Fruit fly (Drosophila melanogaster): Measurements from ENCODE around the gene CG2854.

CG2854 gene

DNA sequence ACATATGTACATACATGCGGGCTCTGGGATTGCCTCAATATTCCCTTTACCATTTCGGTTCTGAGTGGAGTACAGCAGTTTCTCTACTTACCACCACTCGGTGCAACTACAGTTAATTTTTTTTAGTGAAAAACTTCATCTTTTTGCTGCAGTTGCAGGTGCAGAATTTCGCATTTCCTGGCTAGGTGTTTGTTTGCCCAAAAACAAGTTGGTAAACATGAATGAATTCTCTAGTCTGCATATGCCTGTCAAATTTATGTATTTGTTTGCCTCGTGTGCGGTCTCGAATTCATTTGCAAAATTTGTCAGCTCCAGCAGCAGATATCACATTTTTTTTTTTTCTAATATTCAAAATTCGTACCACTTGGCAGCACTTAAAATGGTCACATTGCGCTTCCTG lies at the start of gene CG2854:
TSS of gene CG2854 (plus strand) at position 301 of the 400 bp plus-strand sequence.
- TF ChIP-seq CG34406 (GFP tag; optimal IDR thresholded peaks at IDR 0.05) (no peak), fkh (GFP tag; optimal IDR thresholded peaks at IDR 0.05) (no peak), Eip78C (GFP tag) (no peak), CG6854 (GFP tag; optimal IDR thresholded peaks at IDR 0.05) (no peak), CG10669 (GFP tag; optimal IDR thresholded peaks at IDR 0.05) (no peak), esn (GFP tag; optimal IDR thresholded peaks at IDR 0.05) (no peak), topi (GFP tag; optimal IDR thresholded peaks at IDR 0.05) (no peak), CG8119 (GFP tag; IDR thresholded peaks at IDR 0.05) (no peak), Hr38 (GFP tag; optimal IDR thresholded peaks at IDR 0.05) (no peak), cyc (GFP tag; optimal IDR thresholded peaks at IDR 0.05) (no peak)

DNA sequence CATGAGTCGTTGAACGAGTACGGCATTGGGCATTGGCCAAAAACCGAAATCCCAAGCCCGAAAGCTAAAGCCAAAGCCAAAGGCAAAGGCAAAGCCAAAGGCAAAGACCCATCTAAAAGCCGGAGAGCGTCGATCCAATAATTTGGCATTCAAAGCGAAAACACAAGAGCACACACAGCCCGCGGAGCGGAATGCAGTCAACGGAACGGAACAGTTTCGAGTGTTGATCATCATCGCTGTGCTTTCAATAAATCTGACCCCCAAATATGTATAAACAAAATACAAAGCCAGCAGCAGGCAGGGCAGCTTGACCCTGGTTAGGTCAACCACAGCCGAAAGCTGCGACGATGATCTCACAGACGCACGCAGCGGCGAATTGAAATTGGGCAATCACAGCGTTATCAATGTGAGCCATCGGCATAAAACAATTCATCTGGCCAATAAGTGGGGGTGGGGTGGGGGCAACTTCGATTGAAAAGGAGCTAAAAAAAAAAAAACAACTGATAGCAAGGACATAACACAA lies 48.1 kb upstream of the CG2854 start:
- no peak for TF ChIP-seq CG10631 (GFP tag; optimal IDR thresholded peaks at IDR 0.05)
- no peak for TF ChIP-seq Ets21C (GFP tag; optimal IDR thresholded peaks at IDR 0.05)
- no peak for TF ChIP-seq Lpt (GFP tag; optimal IDR thresholded peaks at IDR 0.05)
- TF ChIP-seq svp (GFP tag), result peak; percentile 80

- peak; percentile 10 for TF ChIP-seq Eip78C (GFP tag)
- TF ChIP-seq ss (GFP tag; optimal IDR thresholded peaks at IDR 0.05), result peak; percentile 17 to 32
- TF ChIP-seq CG6854 (GFP tag; optimal IDR thresholded peaks at IDR 0.05), result peak; percentile 15
- TF ChIP-seq Lpt (GFP tag; optimal IDR thresholded peaks at IDR 0.05), result peak; percentile 29
- no peak for TF ChIP-seq fd85E (GFP tag; optimal IDR thresholded peaks at IDR 0.05)
- TF ChIP-seq CG34406 (GFP tag; optimal IDR thresholded peaks at IDR 0.05), result peak; percentile 15
- peak; percentile 14 for TF ChIP-seq achi (GFP tag; optimal IDR thresholded peaks at IDR 0.05)
- peak; percentile 95 for TF ChIP-seq Blimp-1 (GFP tag; optimal IDR thresholded peaks at IDR 0.05)
- peak; percentile 54; the same call in 1 of the 3 replicates for TF ChIP-seq CG8119 (GFP tag; IDR thresholded peaks at IDR 0.05)
- TF ChIP-seq CG6792 (GFP tag; optimal IDR thresholded peaks at IDR 0.05), result peak; percentile 17
- peak; percentile 0 for TF ChIP-seq CG6276 (GFP tag; optimal IDR thresholded peaks at IDR 0.05)
- TF ChIP-seq CG32006 (GFP tag; optimal IDR thresholded peaks at IDR 0.05), result no peak
- 0 out of 3 replicates have a peak, but pooled peaks have one; percentile 26 for TF ChIP-seq eg (GFP tag; IDR thresholded peaks at IDR 0.05)
- no peak for TF ChIP-seq vri (GFP tag; optimal IDR thresholded peaks at IDR 0.05)
- TF ChIP-seq CG6163 (GFP tag; IDR thresholded peaks at IDR 0.05), result 0 out of 3 replicates have a peak, but pooled peaks have one; percentile 50
- TF ChIP-seq Smox (GFP tag; optimal IDR thresholded peaks at IDR 0.05), result no peak
- TF ChIP-seq CG3919 (GFP tag; optimal IDR thresholded peaks at IDR 0.05), result peak; percentile 1
Measured at dm6 chrX:2283470-2283869, 43.5 kb upstream of the CG2854 start.

DNA sequence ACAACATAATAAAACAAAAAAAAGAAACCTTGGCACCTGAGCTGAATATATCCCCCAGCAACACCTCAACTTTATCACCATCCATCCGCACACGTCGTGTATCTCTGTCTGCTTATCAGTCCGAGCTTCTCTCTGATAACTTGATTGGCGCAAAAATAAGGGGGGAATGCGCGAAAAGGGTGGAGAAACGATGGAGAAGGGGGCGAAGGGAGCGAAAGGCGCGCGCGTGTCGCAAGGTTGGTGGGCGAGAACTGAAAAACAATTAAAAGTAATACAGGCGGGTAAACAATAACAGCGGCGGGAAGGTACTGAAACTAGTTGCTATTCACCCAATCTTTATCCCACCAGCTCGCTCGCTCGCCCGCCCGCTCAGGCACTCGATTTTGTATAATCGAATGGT lies 40.7 kb upstream of the CG2854 start:
- TF ChIP-seq vri (GFP tag; optimal IDR thresholded peaks at IDR 0.05), result peak; percentile 19
- TF ChIP-seq fkh (GFP tag; optimal IDR thresholded peaks at IDR 0.05), result peak; percentile 38
- TF ChIP-seq Ets96B (tag; optimal IDR thresholded peaks at IDR 0.05), result no peak
- no peak for TF ChIP-seq OdsH (GFP tag; optimal IDR thresholded peaks at IDR 0.05)
- no peak for TF ChIP-seq esn (GFP tag; optimal IDR thresholded peaks at IDR 0.05)
- TF ChIP-seq Eip78C (GFP tag), result peak; percentile 52
- TF ChIP-seq CG10669 (GFP tag; optimal IDR thresholded peaks at IDR 0.05), result no peak

DNA sequence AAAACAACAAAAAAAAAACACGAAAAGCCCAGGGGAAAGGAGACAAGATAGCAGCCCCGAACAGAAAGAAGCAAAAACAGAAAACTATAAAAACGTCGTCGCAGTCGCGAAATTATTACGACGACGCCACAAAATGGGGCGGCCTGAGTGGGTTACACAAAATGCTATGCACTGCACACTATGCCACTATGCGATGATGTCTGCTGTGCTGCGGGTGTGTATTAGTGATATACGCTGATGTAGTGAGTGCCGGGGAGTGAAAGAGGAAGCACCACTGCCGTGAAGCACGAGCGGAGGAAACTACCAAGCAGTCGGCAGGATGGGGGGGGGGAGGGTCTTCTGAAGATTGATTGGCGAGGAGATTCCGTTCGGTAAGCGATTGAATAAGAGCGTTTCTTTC lies 39.9 kb upstream of the CG2854 start:
- TF ChIP-seq Eip93F (GFP tag; optimal IDR thresholded peaks at IDR 0.05), result no peak
- no peak for TF ChIP-seq fd59A (GFP tag; optimal IDR thresholded peaks at IDR 0.05)
- TF ChIP-seq Sox15 (GFP tag; optimal IDR thresholded peaks at IDR 0.05), result no peak
- TF ChIP-seq CG10669 (GFP tag; optimal IDR thresholded peaks at IDR 0.05), result no peak
- no peak for TF ChIP-seq cyc (GFP tag; optimal IDR thresholded peaks at IDR 0.05)
- TF ChIP-seq Lpt (GFP tag; optimal IDR thresholded peaks at IDR 0.05), result no peak
- peak in 1 of 2 experiments; percentile 8 for TF ChIP-seq ss (GFP tag; optimal IDR thresholded peaks at IDR 0.05)
- 0 out of 3 replicates have a peak, but pooled peaks have one; percentile 42 for TF ChIP-seq CG8119 (GFP tag; IDR thresholded peaks at IDR 0.05)
- peak; percentile 18 for TF ChIP-seq CG6276 (GFP tag; optimal IDR thresholded peaks at IDR 0.05)
- TF ChIP-seq eg (GFP tag; IDR thresholded peaks at IDR 0.05), result peak; percentile 52; the same call in 2 of the 3 replicates
- no peak for TF ChIP-seq CG11294 (GFP tag; IDR thresholded peaks at IDR 0.05)
- TF ChIP-seq CG15336 (GFP tag; IDR thresholded peaks at IDR 0.05), result peak; percentile 31; the same call in 1 of the 2 replicates
- TF ChIP-seq salr (GFP tag; optimal IDR thresholded peaks at IDR 0.05), result no peak
- peak; percentile 48; the same call in 2 of the 3 replicates for TF ChIP-seq CG6163 (GFP tag; IDR thresholded peaks at IDR 0.05)
- TF ChIP-seq OdsH (GFP tag; optimal IDR thresholded peaks at IDR 0.05), result no peak
- no peak for TF ChIP-seq achi (GFP tag; optimal IDR thresholded peaks at IDR 0.05)
- no peak for TF ChIP-seq esn (GFP tag; optimal IDR thresholded peaks at IDR 0.05)
